Worm (Caenorhabditis elegans): Measurements from ENCODE around the gene apc-10.

DNA sequence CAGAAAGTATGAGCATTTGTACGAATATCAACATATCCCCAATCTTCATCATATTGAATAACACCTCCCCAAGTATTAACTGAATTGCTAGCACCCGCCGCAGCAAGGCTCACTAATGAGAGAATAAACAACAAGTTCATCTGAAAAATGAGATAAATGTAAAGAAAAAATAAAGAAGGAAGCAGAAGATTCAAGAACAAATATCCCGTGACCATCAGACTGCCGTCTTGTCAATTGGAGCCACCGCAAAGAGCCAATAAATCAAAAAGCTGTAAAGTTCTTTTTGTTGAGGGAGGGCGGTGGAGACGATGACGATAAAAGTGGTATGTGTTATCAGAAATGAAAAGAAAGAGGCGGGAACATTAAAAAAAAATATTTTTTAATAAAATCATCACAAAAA is 27.3 kb upstream of the apc-10 start, which contains the start of gene Y32F6A.5:
- TF ChIP-seq ceh-32 (tag; optimal IDR thresholded peaks at IDR 0.05; ENCODE audit: poor library complexity) (no peak), daf-16 (GFP tag; optimal IDR thresholded peaks at IDR 0.05) (peak in 1 of 2 experiments; percentile 74), daf-16 (tag; optimal IDR thresholded peaks at IDR 0.05) (no peak), ztf-11 (tag; optimal IDR thresholded peaks at IDR 0.05) (no peak), ama-1 (optimal IDR thresholded peaks at IDR 0.05) (no peak), nhr-11 (tag; optimal IDR thresholded peaks at IDR 0.05) (peak; percentile 51), egl-27 (tag; optimal IDR thresholded peaks at IDR 0.05) (no peak), nhr-41 (GFP tag; IDR thresholded peaks at IDR 0.05) (no peak), R02D3.7 (tag; optimal IDR thresholded peaks at IDR 0.05) (no peak), nhr-237 (tag; optimal IDR thresholded peaks at IDR 0.05) (no peak), ces-1 (GFP tag; optimal IDR thresholded peaks at IDR 0.05) (no peak), dve-1 (tag; optimal IDR thresholded peaks at IDR 0.05; ENCODE audit: insufficient read depth) (no peak)
